Fruit fly (Drosophila melanogaster): Measurements from ENCODE around the gene CG3982.

The CG3982 gene

DNA sequence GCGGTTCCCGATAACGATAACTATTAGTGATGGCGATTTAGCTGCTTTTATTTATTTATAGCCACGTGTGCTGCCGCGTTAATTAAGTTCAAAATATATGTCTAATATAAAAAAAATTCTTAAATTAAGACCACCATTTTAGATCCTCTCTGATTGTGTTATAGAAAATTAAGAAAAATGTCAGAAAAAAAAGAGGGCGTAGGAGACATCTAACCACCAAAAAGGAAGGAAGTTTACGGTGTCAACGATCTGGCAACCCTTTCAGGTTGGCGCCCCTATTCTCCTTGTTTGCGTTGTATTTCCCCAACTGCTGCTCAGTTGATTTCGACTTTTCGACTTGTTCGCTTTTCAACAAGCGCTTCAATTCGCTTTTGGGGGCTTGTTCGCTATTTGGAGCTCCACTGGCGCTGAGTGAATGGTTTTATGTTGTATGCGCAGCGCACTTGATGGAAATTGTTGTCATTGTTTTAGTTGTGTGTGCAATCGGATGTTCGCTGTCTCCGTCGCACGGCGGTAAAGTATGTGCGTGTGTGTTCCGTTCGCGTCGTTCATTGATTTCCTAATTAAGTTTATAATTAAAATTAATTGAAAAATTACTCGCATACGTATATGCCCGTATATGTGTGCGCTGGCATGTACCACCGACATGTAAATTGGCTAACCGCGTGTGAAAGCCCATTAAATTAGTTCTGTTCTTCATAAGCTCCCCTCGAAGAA lies 43.7 kb upstream of the CG3982 start, which contains the start of the genes CG3434 and CG44838 (continued):
- TF ChIP-seq ato (GFP tag; IDR thresholded peaks at IDR 0.05; ENCODE audit: partially characterized antibody) (no peak), bigmax (GFP tag; optimal IDR thresholded peaks at IDR 0.05) (peak; percentile 50), cg (GFP tag; optimal IDR thresholded peaks at IDR 0.05) (peak; percentile 60), ftz-f1 (GFP tag; optimal IDR thresholded peaks at IDR 0.05) (peak; percentile 13), CG9609 (GFP tag; optimal IDR thresholded peaks at IDR 0.05) (peak; percentile 53)

DNA sequence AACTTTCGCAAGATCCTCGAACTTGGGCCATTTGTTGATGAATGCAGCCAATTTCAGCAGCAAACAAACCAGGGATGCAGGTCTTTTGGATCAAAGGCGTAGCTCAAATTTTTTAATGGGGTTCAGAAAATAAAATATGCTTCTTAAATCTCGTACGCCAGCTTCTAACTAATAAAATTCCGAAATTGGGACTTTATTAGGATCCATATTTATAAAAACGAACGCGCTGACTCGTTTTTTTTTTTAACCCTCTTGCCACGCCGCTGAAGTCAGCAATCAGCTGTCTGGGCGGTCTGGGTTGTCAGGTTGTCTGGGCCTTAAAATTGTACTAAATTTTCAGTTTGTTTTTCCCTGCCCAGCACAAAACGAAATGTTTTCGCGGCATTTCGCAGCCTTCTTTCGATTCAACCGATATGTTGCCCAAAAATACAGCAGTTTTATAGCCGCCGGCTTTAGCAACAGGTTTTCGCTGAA lies 40.5 kb upstream of the CG3982 start, which contains the start of gene CG3437:
TSS of gene CG3437 (minus strand) at position 51 of the 474 bp plus-strand sequence.
- TF ChIP-seq zen (tag; optimal IDR thresholded peaks at IDR 0.05) (peak; percentile 99), CG18262 (tag; optimal IDR thresholded peaks at IDR 0.05) (peak; percentile 96), chinmo (GFP tag; IDR thresholded peaks at IDR 0.05; ENCODE audit: partially characterized antibody) (0 out of 4 replicates have a peak, but pooled peaks have one; percentile 57), dan (GFP tag; IDR thresholded peaks at IDR 0.05) (peak; percentile 98), Dip3 (GFP tag; optimal IDR thresholded peaks at IDR 0.05) (peak; percentile 99), Hsf (GFP tag; optimal IDR thresholded peaks at IDR 0.05) (peak; percentile 99), pan (optimal IDR thresholded peaks at IDR 0.05) (no peak), pan (GFP tag; optimal IDR thresholded peaks at IDR 0.05 in 1 of 2, IDR thresholded peaks at IDR 0.05 in 1 of 2) (peak in 1 of 2 experiments; percentile 99), CG13287 (GFP tag; IDR thresholded peaks at IDR 0.05; ENCODE audit: partially characterized antibody) (peak; percentile 58; the same call in 1 of the 2 replicates), CG3838 (GFP tag; optimal IDR thresholded peaks at IDR 0.05) (peak; percentile 96), Atf3 (GFP tag; optimal IDR thresholded peaks at IDR 0.05) (peak; percentile 98), CG2116 (GFP tag; optimal IDR thresholded peaks at IDR 0.05) (peak; percentile 90), CG7357 (GFP tag; IDR thresholded peaks at IDR 0.05) (peak; percentile 97), CG7987 (GFP tag; optimal IDR thresholded peaks at IDR 0.05) (peak; percentile 97), jigr1 (GFP tag; IDR thresholded peaks at IDR 0.05) (peak; percentile 98), sr (GFP tag; IDR thresholded peaks at IDR 0.05) (peak; percentile 98), CG13123 (GFP tag; optimal IDR thresholded peaks at IDR 0.05) (peak; percentile 96), CG32532 (GFP tag; IDR thresholded peaks at IDR 0.05) (peak; percentile 99), rib (GFP tag; IDR thresholded peaks at IDR 0.05) (peak; percentile 99), gcm (GFP tag; optimal IDR thresholded peaks at IDR 0.05) (peak; percentile 97), dpn (GFP tag; optimal IDR thresholded peaks at IDR 0.05) (peak; percentile 99), CoRest (tag; optimal IDR thresholded peaks at IDR 0.05) (peak; percentile 99), esg (GFP tag; conservative IDR thresholded peaks at IDR 0.05) (peak; percentile 99), dati (GFP tag; IDR thresholded peaks at IDR 0.05) (peak; percentile 99), phol (tag; optimal IDR thresholded peaks at IDR 0.05) (peak; percentile 100), vnd (GFP tag; IDR thresholded peaks at IDR 0.05; ENCODE audit: partially characterized antibody) (0 out of 3 replicates have a peak, but pooled peaks have one; percentile 29), Dref (GFP tag; IDR thresholded peaks at IDR 0.05) (peak; percentile 51), CG12299 (tag; optimal IDR thresholded peaks at IDR 0.05) (peak; percentile 97), MESR4 (GFP tag; optimal IDR thresholded peaks at IDR 0.05) (peak; percentile 84), fu2 (GFP tag; optimal IDR thresholded peaks at IDR 0.05) (peak; percentile 98), insv (GFP tag; optimal IDR thresholded peaks at IDR 0.05) (peak; percentile 26 to 81), corto (GFP tag; optimal IDR thresholded peaks at IDR 0.05) (peak; percentile 97), CG5180 (GFP tag; optimal IDR thresholded peaks at IDR 0.05) (peak; percentile 91), CG17568 (GFP tag; optimal IDR thresholded peaks at IDR 0.05) (peak; percentile 98), NFAT (GFP tag; IDR thresholded peaks at IDR 0.05) (peak; percentile 99), CG9797 (GFP tag; optimal IDR thresholded peaks at IDR 0.05) (peak; percentile 74), Six4 (GFP tag; optimal IDR thresholded peaks at IDR 0.05) (peak; percentile 97), CG9932 (GFP tag; IDR thresholded peaks at IDR 0.05) (peak; percentile 99), Hand (GFP tag; optimal IDR thresholded peaks at IDR 0.05) (peak; percentile 97), Deaf1 (tag; optimal IDR thresholded peaks at IDR 0.05) (peak; percentile 73), CG11398 (GFP tag; optimal IDR thresholded peaks at IDR 0.05) (peak; percentile 97), CG6683 (GFP tag; optimal IDR thresholded peaks at IDR 0.05) (peak; percentile 97)

All from whole organism, embryonic.